Worm (Caenorhabditis elegans) whole organism, L2 larva: ENCODE measurements around the gene best-6.

Experiments
- alr-1 ChIP-seq: fragments of 150-350 bp; optimal IDR thresholded peaks from 2 replicates; lab custom pipeline; 2014; ENCODE audit warnings: missing biosample characterization, missing genetic modification characterization
- aly-2 ChIP-seq: fragments of 150-350 bp; optimal IDR thresholded peaks from 2 replicates; lab custom pipeline; 2014; ENCODE audit warnings: missing biosample characterization, missing genetic modification characterization
- ama-1 ChIP-seq: fragments of 150-350 bp; optimal IDR thresholded peaks from 2 replicates; lab custom pipeline; 2018; ENCODE audit warnings: inconsistent platforms
- dmd-4 ChIP-seq: sonication (generic microtip); optimal IDR thresholded peaks from 2 replicates; lab custom pipeline; 2017; ENCODE audit warnings: missing biosample characterization, missing genetic modification characterization
- lin-39 ChIP-seq: fragments of 150-350 bp; optimal IDR thresholded peaks from 2 replicates; lab custom pipeline; 2014; ENCODE audit warnings: missing biosample characterization, missing genetic modification reagents, missing genetic modification characterization
- nhr-11 ChIP-seq: fragments of 150-350 bp; optimal IDR thresholded peaks from 2 replicates; lab custom pipeline; 2014; ENCODE audit warnings: missing biosample characterization, missing genetic modification characterization
- nhr-12 ChIP-seq: fragments of 150-350 bp; optimal IDR thresholded peaks from 2 replicates; lab custom pipeline; 2014; ENCODE audit warnings: missing biosample characterization, missing genetic modification characterization
- nhr-6 ChIP-seq: fragments of 150-350 bp; optimal IDR thresholded peaks from 2 replicates; lab custom pipeline; 2014; ENCODE audit warnings: missing biosample characterization, missing genetic modification characterization
- skn-1 ChIP-seq: sonication (generic microtip); optimal IDR thresholded peaks from 2 replicates; lab custom pipeline; 2017; ENCODE audit warnings: missing biosample characterization, missing genetic modification characterization
- sma-9 ChIP-seq, 2 experiments: fragments of 150-350 bp in 1 of 2; sonication (generic microtip) in 1 of 2; optimal IDR thresholded peaks; 2 replicates each; lab custom pipeline; 2014 to 2016; ENCODE audit warnings: missing genetic modification characterization in 2 of 2, mild to moderate bottlenecking in 1 of 2, missing biosample characterization in 1 of 2, missing compliant biosample characterization in 1 of 2, missing genetic modification reagents in 1 of 2, moderate library complexity in 1 of 2
- unc-39 ChIP-seq: fragments of 150-350 bp; optimal IDR thresholded peaks from 2 replicates; lab custom pipeline; 2014; ENCODE audit warnings: missing biosample characterization, missing genetic modification characterization
- unc-62 ChIP-seq: fragments of 150-350 bp; optimal IDR thresholded peaks from 2 replicates; lab custom pipeline; 2014; ENCODE audit warnings: missing biosample characterization, missing genetic modification reagents, missing genetic modification characterization
- zag-1 ChIP-seq: fragments of 150-350 bp; optimal IDR thresholded peaks from 2 replicates; lab custom pipeline; 2014; ENCODE audit warnings: missing biosample characterization, missing genetic modification characterization

- TF ChIP-seq unc-62 (GFP tag; lab: Kevin White, UChicago) (no peak), nhr-6 (tag; lab: Kevin White, UChicago) (no peak), nhr-12 (tag; lab: Kevin White, UChicago) (no peak), nhr-11 (tag; lab: Kevin White, UChicago) (no peak), dmd-4 (tag; lab: Kevin White, UChicago) (no peak), sma-9 (GFP tag; optimal IDR thresholded peaks at IDR 0.05; lab: Kevin White, UChicago) (no peak), sma-9 (tag; optimal IDR thresholded peaks at IDR 0.05; lab: Kevin White, UChicago) (no peak), lin-39 (no peak), skn-1 (tag; lab: Kevin White, UChicago) (no peak), alr-1 (no peak), ama-1 (lab: Kevin White, UChicago) (no peak), aly-2 (tag; lab: Kevin White, UChicago) (no peak), zag-1 (tag; lab: Kevin White, UChicago) (no peak), unc-39 (no peak)
These were observed 25.4 kb upstream of the best-6 start for ce11 chrIV:5054297-5054696.
